Fruit fly (Drosophila melanogaster): Measurements from ENCODE around the gene Lk6.
A peak's percentile ranks its signal among the peaks of the same experiment; 100 is the strongest.

Lk6 gene

DNA sequence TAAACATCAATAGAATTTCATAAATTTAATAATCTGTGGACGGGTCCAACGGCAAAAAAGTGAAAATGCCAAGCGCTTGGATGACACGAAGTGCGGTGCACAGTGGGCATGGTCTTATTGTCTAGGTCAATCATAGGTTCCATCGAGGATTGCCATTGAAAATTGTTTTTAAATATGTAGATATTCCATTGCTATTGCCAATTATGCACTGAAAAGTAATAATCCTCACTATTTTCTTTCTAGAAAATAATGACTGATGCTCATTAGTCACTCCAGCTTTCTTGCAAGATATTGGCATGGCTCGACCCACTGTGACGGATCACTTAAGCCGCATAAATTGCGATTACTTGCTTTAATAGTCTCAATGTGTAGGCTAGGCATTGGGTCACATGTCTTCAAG lies 42.5 kb upstream of the Lk6 start (continued):
- peak; percentile 17 for TF ChIP-seq ewg (GFP tag; optimal IDR thresholded peaks at IDR 0.05)
- TF ChIP-seq CG6689 (GFP tag; IDR thresholded peaks at IDR 0.05), result peak; percentile 33; the same call in 1 of the 2 replicates
- no peak for TF ChIP-seq CG10147 (GFP tag; optimal IDR thresholded peaks at IDR 0.05)
- TF ChIP-seq Hr51 (GFP tag; optimal IDR thresholded peaks at IDR 0.05), result peak in 1 of 2 experiments; percentile 45
- no peak for TF ChIP-seq CrebB (tag; optimal IDR thresholded peaks at IDR 0.05)
- TF ChIP-seq Deaf1 (tag; optimal IDR thresholded peaks at IDR 0.05), result no peak
- peak; percentile 39; the same call in 1 of the 3 replicates for TF ChIP-seq tgo (GFP tag; IDR thresholded peaks at IDR 0.05)
- TF ChIP-seq Six4 (GFP tag; optimal IDR thresholded peaks at IDR 0.05), result no peak
- TF ChIP-seq CG31441 (GFP tag; IDR thresholded peaks at IDR 0.05), result no peak
- peak; percentile 37 for TF ChIP-seq CG30403 (GFP tag; optimal IDR thresholded peaks at IDR 0.05)
- TF ChIP-seq CG2875 (GFP tag; optimal IDR thresholded peaks at IDR 0.05), result no peak
- no peak for TF ChIP-seq lola (GFP tag; optimal IDR thresholded peaks at IDR 0.05)
- TF ChIP-seq ranshi (GFP tag; IDR thresholded peaks at IDR 0.05), result no peak
- no peak for TF ChIP-seq zen2 (GFP tag; IDR thresholded peaks at IDR 0.05; ENCODE audit: partially characterized antibody)
- TF ChIP-seq vvl (GFP tag; IDR thresholded peaks at IDR 0.05), result no peak
- peak; percentile 4 for TF ChIP-seq CG18619 (GFP tag; optimal IDR thresholded peaks at IDR 0.05)
- TF ChIP-seq CG15073 (GFP tag; optimal IDR thresholded peaks at IDR 0.05), result no peak
- TF ChIP-seq CG16813 (GFP tag; IDR thresholded peaks at IDR 0.05; ENCODE audit: partially characterized antibody), result peak; percentile 40; the same call in 2 of the 3 replicates
- TF ChIP-seq CG32532 (GFP tag; IDR thresholded peaks at IDR 0.05), result peak; percentile 35; the same call in 1 of the 2 replicates
- peak; percentile 6 for TF ChIP-seq Hr3 (GFP tag; optimal IDR thresholded peaks at IDR 0.05)
- no peak for TF ChIP-seq stc (GFP tag; IDR thresholded peaks at IDR 0.05)
- no peak for TF ChIP-seq CG7271 (tag; optimal IDR thresholded peaks at IDR 0.05)
- TF ChIP-seq Dad (GFP tag; optimal IDR thresholded peaks at IDR 0.05), result no peak
- peak; percentile 20 for TF ChIP-seq CG12391 (tag; optimal IDR thresholded peaks at IDR 0.05)
- no peak for TF ChIP-seq CG1647 (GFP tag; optimal IDR thresholded peaks at IDR 0.05)
- TF ChIP-seq jumu (GFP tag; optimal IDR thresholded peaks at IDR 0.05), result peak; percentile 15
- TF ChIP-seq hkb (optimal IDR thresholded peaks at IDR 0.05), result no peak
- peak; percentile 68 for TF ChIP-seq hkb (GFP tag; IDR thresholded peaks at IDR 0.05)
- TF ChIP-seq CG8478 (optimal IDR thresholded peaks at IDR 0.05), result no peak
- TF ChIP-seq Camta (GFP tag; optimal IDR thresholded peaks at IDR 0.05), result peak; percentile 7
- no peak for TF ChIP-seq CG2199 (GFP tag; IDR thresholded peaks at IDR 0.05)
- TF ChIP-seq CG34422 (GFP tag; IDR thresholded peaks at IDR 0.05), result no peak
- TF ChIP-seq tll (GFP tag; optimal IDR thresholded peaks at IDR 0.05), result no peak
- peak; percentile 45 for TF ChIP-seq Chrac-16 (GFP tag; optimal IDR thresholded peaks at IDR 0.05)
- no peak for TF ChIP-seq CG16863 (GFP tag; optimal IDR thresholded peaks at IDR 0.05)
- no peak for TF ChIP-seq CG9727 (GFP tag; optimal IDR thresholded peaks at IDR 0.05)
- no peak for TF ChIP-seq tup (GFP tag; optimal IDR thresholded peaks at IDR 0.05)
- TF ChIP-seq CG31388 (GFP tag; optimal IDR thresholded peaks at IDR 0.05), result no peak
- TF ChIP-seq sisA (GFP tag; IDR thresholded peaks at IDR 0.05), result no peak
- TF ChIP-seq CG18262 (tag; optimal IDR thresholded peaks at IDR 0.05), result peak; percentile 29
- TF ChIP-seq h (optimal IDR thresholded peaks at IDR 0.05), result no peak
- peak; percentile 30 for TF ChIP-seq mam (GFP tag; optimal IDR thresholded peaks at IDR 0.05)
- TF ChIP-seq Optix (GFP tag; IDR thresholded peaks at IDR 0.05), result 0 out of 3 replicates have a peak, but pooled peaks have one; percentile 16
- peak; percentile 28 for TF ChIP-seq Hmr (GFP tag; optimal IDR thresholded peaks at IDR 0.05)
- TF ChIP-seq CG7372 (GFP tag; IDR thresholded peaks at IDR 0.05), result no peak
- TF ChIP-seq shn (GFP tag; optimal IDR thresholded peaks at IDR 0.05), result no peak
- TF ChIP-seq da (GFP tag; optimal IDR thresholded peaks at IDR 0.05), result no peak
- TF ChIP-seq CG8944 (GFP tag; optimal IDR thresholded peaks at IDR 0.05), result no peak
- TF ChIP-seq Tbp (GFP tag; optimal IDR thresholded peaks at IDR 0.05), result no peak
- 0 out of 2 replicates have a peak, but pooled peaks have one; percentile 41 for TF ChIP-seq Oaz (GFP tag; IDR thresholded peaks at IDR 0.05)
- peak; percentile 53 for TF ChIP-seq CG4424 (GFP tag; optimal IDR thresholded peaks at IDR 0.05)
- no peak for TF ChIP-seq CG4328 (GFP tag; optimal IDR thresholded peaks at IDR 0.05)
